Worm (Caenorhabditis elegans): ENCODE results near the gene gst-44.
A peak's percentile ranks its signal among the peaks of the same experiment; 100 is the strongest.

Gene gst-44

DNA sequence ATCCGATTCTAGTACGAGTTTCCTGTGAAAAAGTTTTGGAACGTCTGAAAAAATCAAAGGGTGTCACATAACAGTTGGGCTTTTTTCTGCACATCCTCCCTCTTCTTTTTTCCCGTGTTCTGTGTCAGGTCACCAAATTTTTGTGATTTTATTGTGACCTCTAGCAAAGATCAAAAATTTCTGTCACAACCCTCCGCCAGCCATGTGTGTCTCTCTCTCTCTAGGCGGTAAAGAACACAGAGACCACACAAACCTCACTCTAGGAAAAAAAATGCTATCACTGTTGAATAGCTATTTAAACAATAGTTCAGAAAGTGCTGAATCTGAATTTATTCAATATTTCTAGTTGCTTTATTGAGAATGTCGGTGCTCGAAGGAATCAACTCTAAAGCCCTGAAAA, at the start of gene gst-44:
gst-44 (plus strand) TSS at position 237 of the 400 bp plus-strand sequence.
- TF ChIP-seq pqm-1 (tag; optimal IDR thresholded peaks at IDR 0.05) (peak; percentile 30), elt-2 (tag; optimal IDR thresholded peaks at IDR 0.05) (peak; percentile 39), nhr-237 (tag; optimal IDR thresholded peaks at IDR 0.05) (no peak), snpc-4 (tag; optimal IDR thresholded peaks at IDR 0.05) (no peak)

DNA sequence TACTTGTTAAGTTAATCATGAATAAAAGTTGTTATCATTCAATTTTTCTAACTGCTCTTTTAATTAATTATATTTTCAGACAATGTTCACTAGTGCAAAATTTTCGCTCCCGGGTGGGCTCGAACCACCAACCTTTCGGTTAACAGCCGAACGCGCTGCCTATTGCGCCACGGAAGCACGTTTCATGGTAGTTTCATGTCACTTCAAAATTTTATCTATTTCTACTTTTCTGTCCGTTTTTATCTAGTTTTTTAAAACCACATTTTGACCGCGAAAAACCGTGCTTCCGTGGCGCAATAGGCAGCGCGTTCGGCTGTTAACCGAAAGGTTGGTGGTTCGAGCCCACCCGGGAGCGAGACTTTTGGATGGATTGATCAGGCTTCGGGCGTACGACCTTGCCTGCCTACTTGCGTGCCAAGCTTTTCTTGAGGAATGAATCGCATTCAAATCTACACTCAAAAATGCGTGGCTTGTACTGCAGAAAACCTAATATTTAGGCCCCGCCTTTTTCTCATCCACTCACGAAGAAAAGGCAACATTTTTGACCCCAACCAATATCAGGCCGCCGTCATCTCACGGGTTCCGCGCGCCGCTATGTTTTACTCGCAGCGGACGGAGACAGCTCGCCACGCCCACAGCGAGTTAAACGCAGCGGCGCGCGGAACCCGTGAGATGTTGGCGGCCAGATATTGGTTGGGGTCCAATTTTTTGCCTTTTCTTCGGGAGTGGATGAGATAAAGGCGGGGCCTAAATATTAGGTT, 49.0 kb upstream of the gst-44 start:
- peak; percentile 25 for TF ChIP-seq elt-2 (tag; optimal IDR thresholded peaks at IDR 0.05)

DNA sequence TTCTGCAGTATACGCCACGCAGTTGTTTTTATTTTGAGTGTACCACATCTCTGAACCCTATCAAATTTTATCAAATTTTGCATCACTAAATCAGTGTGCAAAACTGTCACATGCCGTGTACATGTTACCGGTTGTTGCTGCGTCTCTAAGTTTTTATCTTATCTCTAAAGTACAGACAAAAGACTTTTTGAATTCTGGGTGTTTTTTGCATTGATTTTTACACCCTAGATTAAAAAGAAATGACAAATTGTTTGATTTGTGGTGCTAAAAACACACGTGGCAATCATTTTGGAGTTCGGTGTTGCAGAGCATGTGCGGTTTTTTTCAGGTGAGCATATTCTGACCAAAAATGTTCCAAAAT, 48.5 kb upstream of the gst-44 start, which contains the start of gene nhr-193:
nhr-193 (plus strand) TSS at position 51 of the 361 bp plus-strand sequence.
- no peak for TF ChIP-seq egl-5 (tag; optimal IDR thresholded peaks at IDR 0.05)
- no peak for TF ChIP-seq skn-1 (tag; optimal IDR thresholded peaks at IDR 0.05)
- TF ChIP-seq aly-2 (tag; optimal IDR thresholded peaks at IDR 0.05), result no peak
- TF ChIP-seq elt-2 (tag; optimal IDR thresholded peaks at IDR 0.05), result peak; percentile 74
- no peak for TF ChIP-seq nfya-1 (tag; optimal IDR thresholded peaks at IDR 0.05; ENCODE audit: insufficient read depth)
- TF ChIP-seq ama-1 (optimal IDR thresholded peaks at IDR 0.05), result no peak
- TF ChIP-seq mml-1 (tag; optimal IDR thresholded peaks at IDR 0.05), result no peak
- TF ChIP-seq lin-39 (tag; optimal IDR thresholded peaks at IDR 0.05), result no peak
- no peak for TF ChIP-seq ceh-82 (tag; optimal IDR thresholded peaks at IDR 0.05)
- no peak for TF ChIP-seq elt-1 (tag; optimal IDR thresholded peaks at IDR 0.05)
- no peak for TF ChIP-seq mdl-1 (tag; optimal IDR thresholded peaks at IDR 0.05)
- no peak for TF ChIP-seq ztf-11 (tag; optimal IDR thresholded peaks at IDR 0.05)
- no peak for TF ChIP-seq snpc-4 (tag; optimal IDR thresholded peaks at IDR 0.05)
- no peak for TF ChIP-seq ztf-4 (tag; optimal IDR thresholded peaks at IDR 0.05)
- no peak for TF ChIP-seq pha-4 (tag; optimal IDR thresholded peaks at IDR 0.05)
- TF ChIP-seq jun-1 (tag; optimal IDR thresholded peaks at IDR 0.05), result peak; percentile 6
- TF ChIP-seq nhr-76 (tag; optimal IDR thresholded peaks at IDR 0.05), result no peak
- no peak for TF ChIP-seq nhr-43 (tag; optimal IDR thresholded peaks at IDR 0.05; ENCODE audit: poor library complexity, severe bottlenecking)
- TF ChIP-seq fkh-10 (GFP tag; optimal IDR thresholded peaks at IDR 0.05), result no peak
- no peak for TF ChIP-seq nhr-23 (tag; optimal IDR thresholded peaks at IDR 0.05)
- peak; percentile 88 for TF ChIP-seq pqm-1 (tag; optimal IDR thresholded peaks at IDR 0.05)
- TF ChIP-seq ceh-9 (tag; optimal IDR thresholded peaks at IDR 0.05), result no peak
- TF ChIP-seq fkh-2 (tag; optimal IDR thresholded peaks at IDR 0.05), result no peak
- no peak for TF ChIP-seq zag-1 (tag; optimal IDR thresholded peaks at IDR 0.05)
- no peak for TF ChIP-seq ZK546.5 (tag; optimal IDR thresholded peaks at IDR 0.05)
- TF ChIP-seq nhr-11 (tag; optimal IDR thresholded peaks at IDR 0.05), result no peak
- no peak for TF ChIP-seq sea-2 (GFP tag; optimal IDR thresholded peaks at IDR 0.05)

DNA sequence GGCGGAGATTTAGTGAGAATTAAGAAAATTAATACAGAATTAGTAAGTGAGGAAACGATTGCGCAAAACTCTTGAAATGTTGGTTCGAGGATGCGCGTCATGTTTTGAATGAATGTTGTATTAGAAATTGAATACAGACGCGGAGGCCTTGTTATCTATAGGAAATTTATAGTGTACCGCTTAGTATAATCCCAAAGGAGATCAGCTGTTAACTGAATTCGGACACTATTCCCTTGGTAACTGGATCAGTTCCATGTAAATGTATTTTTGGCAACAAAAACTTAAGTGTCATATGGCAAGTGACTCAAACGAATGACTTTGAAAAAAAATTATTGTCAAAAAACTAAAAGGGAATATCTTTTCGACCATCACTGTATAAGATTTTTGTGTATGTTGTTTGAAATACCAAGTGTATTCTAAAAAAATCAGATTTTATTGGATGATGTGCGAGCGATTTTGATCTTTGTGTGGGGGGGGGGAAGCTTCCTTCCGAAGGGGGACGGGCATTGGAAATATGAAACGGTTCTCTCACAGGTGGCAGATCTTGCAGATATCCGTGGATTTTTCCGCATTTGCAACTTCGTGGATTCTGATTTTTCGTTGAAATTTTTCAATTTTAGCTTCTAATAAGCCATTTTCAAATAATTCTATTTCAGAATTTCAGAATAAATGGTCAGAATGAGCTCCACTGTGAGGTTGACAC, 44.1 kb upstream of the gst-44 start, which contains the start of the genes W08G11.5 and W08G11.1:
W08G11.5 (minus strand) TSS at position 101 of the 703 bp plus-strand sequence.
W08G11.1 (plus strand) TSS at position 653 of the 703 bp plus-strand sequence.
- TF ChIP-seq hmg-11 (tag; optimal IDR thresholded peaks at IDR 0.05), result no peak
- no peak for TF ChIP-seq ztf-11 (tag; optimal IDR thresholded peaks at IDR 0.05)
- no peak for TF ChIP-seq unc-62 (GFP tag; optimal IDR thresholded peaks at IDR 0.05)
- TF ChIP-seq tbx-2 (tag; optimal IDR thresholded peaks at IDR 0.05), result no peak
- no peak for TF ChIP-seq nhr-23 (tag; optimal IDR thresholded peaks at IDR 0.05)
- TF ChIP-seq nhr-67 (tag; optimal IDR thresholded peaks at IDR 0.05), result no peak
- no peak for TF ChIP-seq R02D3.7 (tag; optimal IDR thresholded peaks at IDR 0.05)
- no peak for TF ChIP-seq elt-1 (tag; optimal IDR thresholded peaks at IDR 0.05)
- TF ChIP-seq nhr-237 (tag; optimal IDR thresholded peaks at IDR 0.05), result no peak
- no peak for TF ChIP-seq nhr-43 (tag; optimal IDR thresholded peaks at IDR 0.05; ENCODE audit: poor library complexity, severe bottlenecking)
- no peak for TF ChIP-seq egl-5 (tag; optimal IDR thresholded peaks at IDR 0.05)

DNA sequence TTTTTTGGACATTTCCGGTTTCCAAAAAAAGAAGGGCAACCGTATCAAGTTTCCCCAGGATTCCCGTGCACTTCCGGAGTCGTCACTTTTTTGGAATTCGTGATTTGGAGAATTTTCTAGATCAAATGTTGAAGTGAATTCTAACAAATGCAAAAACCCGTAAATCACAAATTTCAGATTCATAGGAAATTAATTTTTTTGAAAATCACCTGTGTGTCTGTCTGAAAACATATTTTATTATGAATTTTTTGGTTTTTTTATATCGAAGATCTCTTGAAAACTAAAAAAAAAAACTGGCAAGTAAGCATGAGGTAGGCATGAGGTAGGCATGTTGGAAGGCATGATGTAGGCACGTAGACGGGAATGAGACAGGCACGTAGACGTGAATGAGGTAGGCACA, 40.6 kb upstream of the gst-44 start:
- TF ChIP-seq elt-1 (tag; optimal IDR thresholded peaks at IDR 0.05), result no peak
